Worm (Caenorhabditis elegans): ENCODE results near the gene Y44A6D.3.

Y44A6D.3 gene

ce11 chrV:20830409-20830808 is 38.2 kb upstream of the Y44A6D.3 start:
- TF ChIP-seq unc-39 (tag; optimal IDR thresholded peaks at IDR 0.05) (no peak), lsy-2 (tag; optimal IDR thresholded peaks at IDR 0.05) (no peak), pha-4 (tag; optimal IDR thresholded peaks at IDR 0.05) (no peak), elt-3 (tag; optimal IDR thresholded peaks at IDR 0.05) (no peak), mep-1 (tag; optimal IDR thresholded peaks at IDR 0.05) (no peak), nhr-76 (tag; optimal IDR thresholded peaks at IDR 0.05) (no peak), drap-1 (GFP tag; optimal IDR thresholded peaks at IDR 0.05) (no peak), ceh-39 (tag; optimal IDR thresholded peaks at IDR 0.05) (no peak), unc-120 (tag; optimal IDR thresholded peaks at IDR 0.05; ENCODE audit: poor library complexity, severe bottlenecking) (no peak), lin-13 (tag; optimal IDR thresholded peaks at IDR 0.05) (no peak), sptf-1 (tag; optimal IDR thresholded peaks at IDR 0.05) (no peak), M03D4.4 (tag; optimal IDR thresholded peaks at IDR 0.05) (no peak), unc-62 (GFP tag; optimal IDR thresholded peaks at IDR 0.05) (no peak), snpc-4 (tag; optimal IDR thresholded peaks at IDR 0.05) (no peak), ceh-83 (GFP tag; optimal IDR thresholded peaks at IDR 0.05) (no peak), mab-5 (tag; optimal IDR thresholded peaks at IDR 0.05) (no peak), sem-2 (GFP tag; optimal IDR thresholded peaks at IDR 0.05) (no peak), nhr-28 (tag; optimal IDR thresholded peaks at IDR 0.05) (no peak)

DNA sequence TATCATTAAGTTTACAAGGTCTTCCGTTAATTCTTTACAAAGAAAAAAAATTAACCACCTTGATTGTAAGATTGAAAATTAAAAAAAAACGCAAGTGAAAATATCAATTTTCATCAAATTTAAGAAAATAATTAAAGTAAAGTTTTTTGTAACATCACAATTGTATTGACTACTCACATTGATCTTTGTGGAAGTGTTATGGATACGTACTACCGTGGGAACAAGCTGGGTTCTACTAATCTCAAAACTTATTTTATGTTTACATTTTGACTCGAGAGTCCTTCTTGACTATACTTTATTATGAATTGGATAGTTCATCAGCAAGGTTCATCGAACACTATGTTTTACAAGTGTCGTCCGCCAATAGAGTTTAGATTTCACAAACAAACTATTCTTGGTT is 37.3 kb upstream of the Y44A6D.3 start, which contains the start of gene num-1:
TSS of gene num-1 (plus strand) at position 301 of the 400 bp plus-strand sequence.
- TF ChIP-seq flh-1 (GFP tag; optimal IDR thresholded peaks at IDR 0.05): no peak

- peak; percentile 70 for TF ChIP-seq ces-1 (GFP tag; optimal IDR thresholded peaks at IDR 0.05)
- no peak for TF ChIP-seq ceh-43 (GFP tag; optimal IDR thresholded peaks at IDR 0.05)
- peak; percentile 5 for TF ChIP-seq mep-1 (tag; optimal IDR thresholded peaks at IDR 0.05)
- no peak for TF ChIP-seq bed-3 (GFP tag; optimal IDR thresholded peaks at IDR 0.05)
These were observed 36.6 kb upstream of the Y44A6D.3 start, which contains the start of gene sbt-1 for ce11 chrV:20828820-20829219. TSS of gene sbt-1 (minus strand) at chrV:20828881.

- TF ChIP-seq elt-1 (tag; optimal IDR thresholded peaks at IDR 0.05; ENCODE audit: borderline replicate concordance, insufficient read depth) (no peak), ztf-11 (tag; optimal IDR thresholded peaks at IDR 0.05) (no peak), ceh-83 (GFP tag; optimal IDR thresholded peaks at IDR 0.05) (no peak), hlh-1 (tag; optimal IDR thresholded peaks at IDR 0.05) (no peak), elt-3 (tag; optimal IDR thresholded peaks at IDR 0.05) (no peak), unc-39 (tag; optimal IDR thresholded peaks at IDR 0.05) (no peak), nhr-28 (tag; optimal IDR thresholded peaks at IDR 0.05) (no peak), nhr-12 (tag; optimal IDR thresholded peaks at IDR 0.05) (no peak), zip-8 (tag; optimal IDR thresholded peaks at IDR 0.05) (no peak), drap-1 (GFP tag; optimal IDR thresholded peaks at IDR 0.05) (no peak), mls-2 (tag; optimal IDR thresholded peaks at IDR 0.05) (no peak), nhr-237 (tag; optimal IDR thresholded peaks at IDR 0.05) (no peak), ceh-39 (tag; optimal IDR thresholded peaks at IDR 0.05) (no peak), blmp-1 (tag; optimal IDR thresholded peaks at IDR 0.05) (no peak)
These were observed 34.4 kb upstream of the Y44A6D.3 start for ce11 chrV:20826618-20827017.

- TF ChIP-seq zip-8 (tag; optimal IDR thresholded peaks at IDR 0.05): no peak
- TF ChIP-seq snpc-4 (tag; optimal IDR thresholded peaks at IDR 0.05): no peak
- TF ChIP-seq unc-120 (tag; optimal IDR thresholded peaks at IDR 0.05; ENCODE audit: poor library complexity, severe bottlenecking): no peak
- TF ChIP-seq mep-1 (tag; optimal IDR thresholded peaks at IDR 0.05): no peak
- TF ChIP-seq mab-5 (tag; optimal IDR thresholded peaks at IDR 0.05): no peak
- TF ChIP-seq ceh-39 (tag; optimal IDR thresholded peaks at IDR 0.05): no peak
- TF ChIP-seq M03D4.4 (tag; optimal IDR thresholded peaks at IDR 0.05): no peak
- TF ChIP-seq lin-13 (tag; optimal IDR thresholded peaks at IDR 0.05): no peak
- no peak for TF ChIP-seq lsy-2 (tag; optimal IDR thresholded peaks at IDR 0.05)
- no peak for TF ChIP-seq sptf-1 (tag; optimal IDR thresholded peaks at IDR 0.05)
- no peak for TF ChIP-seq ztf-11 (tag; optimal IDR thresholded peaks at IDR 0.05)
- no peak for TF ChIP-seq cnd-1 (tag; optimal IDR thresholded peaks at IDR 0.05)
- no peak for TF ChIP-seq bed-3 (GFP tag; optimal IDR thresholded peaks at IDR 0.05)
- no peak for TF ChIP-seq nhr-76 (tag; optimal IDR thresholded peaks at IDR 0.05)
- TF ChIP-seq lin-32 (GFP tag; optimal IDR thresholded peaks at IDR 0.05): no peak
- TF ChIP-seq elt-3 (tag; optimal IDR thresholded peaks at IDR 0.05): no peak
These were observed 32.9 kb upstream of the Y44A6D.3 start, which contains the start of the genes gcy-22 and grl-14 for ce11 chrV:20824962-20825609. TSS of gene gcy-22 (minus strand) at chrV:20825062. TSS of gene grl-14 (plus strand) at chrV:20825559.

All from whole organism, mixed stage, embryonic.